Worm (Caenorhabditis elegans) whole organism, young adult: Measurements from ENCODE around the gene ida-1.

Source experiments
- D2030.7 ChIP-seq: fragments of 200-800 bp; sonication (Bioruptor generic); IDR thresholded peaks from 2 replicates; pipeline ENCODE4 v1.3.6; 2022; ENCODE audit warnings: missing genetic modification reagents, missing genetic modification characterization, missing compliant biosample characterization
- F23B12.7 ChIP-seq: sonication (generic microtip); optimal IDR thresholded peaks from 2 replicates; lab custom pipeline; 2017; ENCODE audit warnings: missing genetic modification characterization, mild to moderate bottlenecking, missing compliant biosample characterization, antibody characterized with exemption, moderate library complexity; ENCODE audit not compliant: insufficient read depth
- F33H1.4 ChIP-seq: fragments of 200-800 bp; sonication (Bioruptor generic); IDR thresholded peaks from 2 replicates; pipeline ENCODE4 v1.3.6; 2022; ENCODE audit warnings: missing genetic modification reagents, missing genetic modification characterization, missing compliant biosample characterization
- F37B4.10 ChIP-seq: fragments of 200-800 bp; sonication (Bioruptor generic); IDR thresholded peaks from 2 replicates; pipeline ENCODE4 v1.3.6; 2022; ENCODE audit warnings: missing genetic modification characterization, missing compliant biosample characterization
- F39B2.1 ChIP-seq: fragments of 200-800 bp; sonication (Bioruptor generic); IDR thresholded peaks from 2 replicates; pipeline ENCODE4 v1.3.6; 2022; ENCODE audit warnings: missing genetic modification reagents, missing genetic modification characterization, missing compliant biosample characterization
- F49E8.2 ChIP-seq: sonication (generic microtip); optimal IDR thresholded peaks from 3 replicates; lab custom pipeline; 2017; ENCODE audit warnings: missing genetic modification characterization, mild to moderate bottlenecking, missing compliant biosample characterization, antibody characterized with exemption, moderate library complexity; ENCODE audit not compliant: insufficient read depth
- K11D2.4 ChIP-seq: fragments of 200-800 bp; sonication (Bioruptor generic); IDR thresholded peaks from 2 replicates; pipeline ENCODE4 v1.3.6; 2022; ENCODE audit warnings: missing genetic modification reagents, missing genetic modification characterization, missing compliant biosample characterization
- T07F8.4 ChIP-seq: sonication (generic microtip); optimal IDR thresholded peaks from 2 replicates; lab custom pipeline; 2016; ENCODE audit warnings: mild to moderate bottlenecking, missing genetic modification characterization, moderate library complexity, missing compliant biosample characterization
- Y53F4B.3 ChIP-seq: fragments of 200-800 bp; sonication (Bioruptor generic); IDR thresholded peaks from 2 replicates; pipeline ENCODE4 v1.3.6; 2022; ENCODE audit warnings: missing genetic modification reagents, missing genetic modification characterization, missing compliant biosample characterization
- Y53G8AR.9 ChIP-seq: fragments of 200-800 bp; sonication (Bioruptor generic); conservative IDR thresholded peaks from 2 replicates; pipeline ENCODE4 v1.3.6; 2022; ENCODE audit warnings: missing genetic modification reagents, missing genetic modification characterization, missing compliant biosample characterization
- Y95B8A.8 ChIP-seq: fragments of 200-800 bp; sonication (Bioruptor generic); IDR thresholded peaks from 2 replicates; pipeline ENCODE4 v1.3.6; 2022; ENCODE audit warnings: missing genetic modification reagents, missing genetic modification characterization, missing compliant biosample characterization
- ZK185.1 ChIP-seq: sonication (generic microtip); optimal IDR thresholded peaks from 2 replicates; lab custom pipeline; 2016; ENCODE audit warnings: mild to moderate bottlenecking, missing genetic modification characterization, missing compliant biosample characterization; ENCODE audit not compliant: poor library complexity, severe bottlenecking
- ama-1 ChIP-seq, 3 experiments: fragments of 150-350 bp in 1 of 3; sonication (generic microtip) in 2 of 3; optimal IDR thresholded peaks; 2 replicates each; lab custom pipeline; 2014 to 2018; ENCODE audit warnings: missing biosample characterization in 2 of 3, missing genetic modification characterization in 2 of 3, missing genetic modification reagents in 2 of 3
- aptf-2 ChIP-seq: fragments of 200-800 bp; sonication (Bioruptor generic); conservative IDR thresholded peaks from 2 replicates; pipeline ENCODE4 v1.3.6; 2022; ENCODE audit warnings: missing genetic modification reagents, missing genetic modification characterization, missing compliant biosample characterization
- atf-7 ChIP-seq: sonication (generic microtip); optimal IDR thresholded peaks from 2 replicates; lab custom pipeline; 2017; ENCODE audit warnings: mild to moderate bottlenecking, missing genetic modification characterization, missing compliant biosample characterization
- athp-1 ChIP-seq: sonication (generic microtip); optimal IDR thresholded peaks from 2 replicates; lab custom pipeline; 2017; ENCODE audit warnings: mild to moderate bottlenecking, missing genetic modification characterization, missing compliant biosample characterization
- attf-3 ChIP-seq: fragments of 200-800 bp; sonication (Bioruptor generic); conservative IDR thresholded peaks from 2 replicates; pipeline ENCODE4 v1.3.6; 2022; ENCODE audit warnings: missing genetic modification reagents, missing genetic modification characterization, missing compliant biosample characterization
- cebp-1 ChIP-seq, 2 experiments: fragments of 200-800 bp in 1 of 2; sonication (Bioruptor generic) in 1 of 2; sonication (generic microtip) in 1 of 2; IDR thresholded peaks in 1 of 2; optimal IDR thresholded peaks in 1 of 2; 2 replicates each; pipeline versions ENCODE4 v1.3.6 to Lab custom; 2017 to 2022; ENCODE audit warnings: missing compliant biosample characterization in 2 of 2, missing genetic modification characterization in 2 of 2, mild to moderate bottlenecking in 1 of 2, missing genetic modification reagents in 1 of 2, moderate library complexity in 1 of 2
- dpl-1 ChIP-seq: fragments of 150-350 bp; optimal IDR thresholded peaks from 2 replicates; lab custom pipeline; 2014; ENCODE audit warnings: missing biosample characterization, missing genetic modification reagents, missing genetic modification characterization
- egl-18 ChIP-seq: fragments of 200-800 bp; sonication (Bioruptor generic); IDR thresholded peaks from 2 replicates; pipeline ENCODE4 v1.3.6; 2022; ENCODE audit warnings: missing genetic modification reagents, missing genetic modification characterization, missing compliant biosample characterization
- ekl-4 ChIP-seq: fragments of 200-800 bp; sonication (Bioruptor generic); IDR thresholded peaks from 2 replicates; pipeline ENCODE4 v1.3.6; 2022; ENCODE audit warnings: missing genetic modification reagents, missing genetic modification characterization, missing compliant biosample characterization
- gei-17 ChIP-seq: fragments of 200-800 bp; sonication (Bioruptor generic); optimal IDR thresholded peaks from 2 replicates; lab custom pipeline; 2018; ENCODE audit warnings: mild to moderate bottlenecking, missing genetic modification characterization, missing compliant biosample characterization
- hmg-1.2 ChIP-seq: fragments of 200-800 bp; sonication (Bioruptor generic); IDR thresholded peaks from 2 replicates; pipeline ENCODE4 v1.3.6; 2022; ENCODE audit warnings: missing genetic modification reagents, missing genetic modification characterization, missing compliant biosample characterization
- hmg-20 ChIP-seq: fragments of 200-800 bp; sonication (Bioruptor generic); IDR thresholded peaks from 2 replicates; pipeline ENCODE4 v1.3.6; 2022; ENCODE audit warnings: missing genetic modification reagents, missing genetic modification characterization, missing compliant biosample characterization
- lin-26 ChIP-seq: fragments of 200-800 bp; sonication (Bioruptor generic); IDR thresholded peaks from 2 replicates; pipeline ENCODE4 v1.3.6; 2022; ENCODE audit warnings: missing genetic modification reagents, missing genetic modification characterization, missing compliant biosample characterization
- lin-40 ChIP-seq: sonication (generic microtip); optimal IDR thresholded peaks from 2 replicates; lab custom pipeline; 2016; ENCODE audit warnings: missing genetic modification characterization, mild to moderate bottlenecking, missing compliant biosample characterization, missing genotype, missing genetic modification reagents
- lin-54 ChIP-seq: fragments of 200-800 bp; sonication (Bioruptor generic); optimal IDR thresholded peaks from 2 replicates; lab custom pipeline; 2018; ENCODE audit warnings: mild to moderate bottlenecking, missing genetic modification characterization, missing compliant biosample characterization
- lir-1 ChIP-seq: fragments of 200-800 bp; sonication (Bioruptor generic); conservative IDR thresholded peaks from 2 replicates; pipeline ENCODE4 v1.3.6; 2022; ENCODE audit warnings: missing genetic modification reagents, missing genetic modification characterization, missing compliant biosample characterization
- lsl-1 ChIP-seq: fragments of 200-800 bp; sonication (Bioruptor generic); optimal IDR thresholded peaks from 2 replicates; lab custom pipeline; 2018; ENCODE audit warnings: mild to moderate bottlenecking, missing genetic modification characterization, moderate library complexity, missing compliant biosample characterization
- madf-3 ChIP-seq: fragments of 200-800 bp; sonication (Bioruptor generic); IDR thresholded peaks from 2 replicates; pipeline ENCODE4 v1.3.6; 2022; ENCODE audit warnings: missing genetic modification reagents, missing genetic modification characterization, missing compliant biosample characterization
- mcd-1 ChIP-seq: fragments of 200-800 bp; sonication (Bioruptor generic); IDR thresholded peaks from 2 replicates; pipeline ENCODE4 v1.3.6; 2022; ENCODE audit warnings: missing genetic modification reagents, missing genetic modification characterization, missing compliant biosample characterization
- mes-4 ChIP-seq: sonication (generic microtip); optimal IDR thresholded peaks from 2 replicates; lab custom pipeline; 2016; ENCODE audit warnings: missing genotype, missing genetic modification characterization, missing compliant biosample characterization
- nhr-179 ChIP-seq: sonication (generic microtip); optimal IDR thresholded peaks from 2 replicates; lab custom pipeline; 2016; ENCODE audit warnings: mild to moderate bottlenecking, missing genetic modification characterization, missing compliant biosample characterization
- rcor-1 ChIP-seq: fragments of 200-800 bp; sonication (Bioruptor generic); IDR thresholded peaks from 2 replicates; pipeline ENCODE4 v1.3.6; 2022; ENCODE audit warnings: missing genetic modification reagents, missing genetic modification characterization, missing compliant biosample characterization
- repo-1 ChIP-seq: sonication (generic microtip); optimal IDR thresholded peaks from 2 replicates; lab custom pipeline; 2017; ENCODE audit warnings: mild to moderate bottlenecking, missing genetic modification characterization, missing compliant biosample characterization
- snpc-1.3 ChIP-seq: sonication (generic microtip); optimal IDR thresholded peaks from 2 replicates; lab custom pipeline; 2017; ENCODE audit warnings: missing genetic modification characterization, mild to moderate bottlenecking, missing compliant biosample characterization, antibody characterized with exemption, moderate library complexity, missing genotype, missing genetic modification reagents; ENCODE audit not compliant: insufficient read depth
- snpc-3.4 ChIP-seq: sonication (generic microtip); optimal IDR thresholded peaks from 2 replicates; lab custom pipeline; 2017; ENCODE audit warnings: missing genetic modification characterization, mild to moderate bottlenecking, missing compliant biosample characterization, antibody characterized with exemption, moderate library complexity, missing genotype, missing genetic modification reagents
- snpc-4 ChIP-seq, 5 experiments: fragments of 150-350 bp in 1 of 5; sonication (generic microtip) in 4 of 5; optimal IDR thresholded peaks; 2 replicates each; lab custom pipeline; 2014 to 2018; ENCODE audit warnings: missing genetic modification characterization in 5 of 5, missing biosample characterization in 3 of 5, antibody characterized with exemption in 2 of 5, mild to moderate bottlenecking in 2 of 5, missing compliant biosample characterization in 2 of 5, missing genotype in 2 of 5, moderate library complexity in 2 of 5, missing genetic modification reagents in 1 of 5
- somi-1 ChIP-seq: fragments of 200-800 bp; sonication (Bioruptor generic); optimal IDR thresholded peaks from 2 replicates; lab custom pipeline; 2018; ENCODE audit warnings: mild to moderate bottlenecking, missing genetic modification characterization, missing compliant biosample characterization
- tlf-1 ChIP-seq: fragments of 200-800 bp; sonication (Bioruptor generic); optimal IDR thresholded peaks from 2 replicates; lab custom pipeline; 2018; ENCODE audit warnings: mild to moderate bottlenecking, missing genetic modification characterization, missing compliant biosample characterization
- unc-130 ChIP-seq: sonication (generic microtip); optimal IDR thresholded peaks from 2 replicates; lab custom pipeline; 2016; ENCODE audit warnings: missing genetic modification reagents, missing genetic modification characterization, missing compliant biosample characterization
- xnd-1 ChIP-seq: sonication (generic microtip); optimal IDR thresholded peaks from 2 replicates; lab custom pipeline; 2016; ENCODE audit warnings: missing genotype, missing genetic modification reagents, missing genetic modification characterization, missing compliant biosample characterization
- zfh-2 ChIP-seq: fragments of 200-800 bp; sonication (Bioruptor generic); conservative IDR thresholded peaks from 2 replicates; pipeline ENCODE4 v1.3.6; 2022; ENCODE audit warnings: missing genetic modification reagents, missing genetic modification characterization, missing compliant biosample characterization
- ztf-18 ChIP-seq: sonication (generic microtip); optimal IDR thresholded peaks from 2 replicates; lab custom pipeline; 2016; ENCODE audit warnings: missing genotype, mild to moderate bottlenecking, missing genetic modification characterization, missing compliant biosample characterization
- ztf-3 ChIP-seq: fragments of 200-800 bp; sonication (Bioruptor generic); optimal IDR thresholded peaks from 2 replicates; lab custom pipeline; 2018; ENCODE audit warnings: mild to moderate bottlenecking, missing genetic modification characterization, missing compliant biosample characterization

The ida-1 gene

ce11 chrIII:5706077-5706627, 49.2 kb upstream of the ida-1 start, which contains the start of gene rpl-23 (continued):
- TF ChIP-seq ekl-4 (GFP tag; lab: Robert Waterston, UW), result peak; percentile 67; the same call in 1 of the 2 replicates
- TF ChIP-seq lin-26 (GFP tag; lab: Robert Waterston, UW), result no peak
- no peak for TF ChIP-seq nhr-179 (tag; lab: Kevin White, UChicago)
- TF ChIP-seq K11D2.4 (GFP tag; lab: Robert Waterston, UW), result peak; percentile 35; the same call in 1 of the 2 replicates
- TF ChIP-seq unc-130 (GFP tag; lab: Kevin White, UChicago), result no peak
- TF ChIP-seq Y53F4B.3 (GFP tag; lab: Robert Waterston, UW), result no peak
- TF ChIP-seq somi-1, result no peak
- TF ChIP-seq F33H1.4 (GFP tag; lab: Robert Waterston, UW), result peak; percentile 98
- TF ChIP-seq F39B2.1 (GFP tag; lab: Robert Waterston, UW), result no peak
- TF ChIP-seq cebp-1 (GFP tag; IDR thresholded peaks at IDR 0.05; lab: Robert Waterston, UW), result no peak; the same call in 1 of the 2 replicates
- peak; percentile 68 for TF ChIP-seq cebp-1 (tag; optimal IDR thresholded peaks at IDR 0.05; lab: Kevin White, UChicago)
- TF ChIP-seq Y53G8AR.9 (GFP tag; lab: Robert Waterston, UW), result peak; percentile 85
- no peak for TF ChIP-seq F37B4.10 (GFP tag; lab: Robert Waterston, UW)
- TF ChIP-seq lsl-1 (GFP tag; lab: Kevin White, UChicago), result peak; percentile 62
- TF ChIP-seq mes-4, result no peak
- peak; percentile 81 for TF ChIP-seq ZK185.1
- peak; percentile 78 for TF ChIP-seq snpc-1.3 (tag; lab: Kevin White, UChicago)
- TF ChIP-seq lin-40 (tag; lab: Kevin White, UChicago), result peak; percentile 71
- TF ChIP-seq repo-1, result no peak
- TF ChIP-seq snpc-3.4 (tag; lab: Kevin White, UChicago), result peak; percentile 87
- TF ChIP-seq F23B12.7 (tag; lab: Kevin White, UChicago), result peak; percentile 92
- TF ChIP-seq lir-1 (GFP tag; lab: Robert Waterston, UW), result 0 out of 2 replicates have a peak, but pooled peaks have one; percentile 16
- TF ChIP-seq ztf-18 (tag; lab: Kevin White, UChicago), result peak; percentile 40
- peak; percentile 68 for TF ChIP-seq dpl-1 (GFP tag; lab: Kevin White, UChicago)
- peak; percentile 86 for TF ChIP-seq madf-3 (GFP tag; lab: Robert Waterston, UW)
- no peak for TF ChIP-seq gei-17 (GFP tag; lab: Kevin White, UChicago)
- TF ChIP-seq T07F8.4, result no peak
- TF ChIP-seq ztf-3 (GFP tag; lab: Kevin White, UChicago), result no peak
- TF ChIP-seq D2030.7 (GFP tag; lab: Robert Waterston, UW), result peak; percentile 77
- TF ChIP-seq mcd-1 (GFP tag; lab: Robert Waterston, UW), result peak; percentile 73
- TF ChIP-seq lin-54 (GFP tag; lab: Kevin White, UChicago), result peak; percentile 74
- TF ChIP-seq attf-3 (GFP tag; lab: Robert Waterston, UW), result peak; percentile 57
- TF ChIP-seq hmg-20, result no peak
- peak; percentile 69 for TF ChIP-seq rcor-1 (GFP tag; lab: Robert Waterston, UW)
- 0 out of 2 replicates have a peak, but pooled peaks have one; percentile 48 for TF ChIP-seq aptf-2 (GFP tag; lab: Robert Waterston, UW)
- peak; percentile 87 for TF ChIP-seq hmg-1.2 (GFP tag; lab: Robert Waterston, UW)
- peak; percentile 74; the same call in 1 of the 2 replicates for TF ChIP-seq Y95B8A.8 (GFP tag; lab: Robert Waterston, UW)
- TF ChIP-seq athp-1, result peak; percentile 81
- TF ChIP-seq zfh-2 (GFP tag; lab: Robert Waterston, UW), result no peak
- TF ChIP-seq atf-7 (tag; lab: Kevin White, UChicago), result no peak
- TF ChIP-seq tlf-1 (GFP tag; lab: Kevin White, UChicago), result peak; percentile 67
- TF ChIP-seq snpc-4 (GFP tag; optimal IDR thresholded peaks at IDR 0.05; lab: Kevin White, UChicago), result peak; percentile 57
- TF ChIP-seq snpc-4 (tag; optimal IDR thresholded peaks at IDR 0.05; lab: Kevin White, UChicago), result peak; percentile 32 to 85 (median 59)
- TF ChIP-seq xnd-1, result peak; percentile 10
- TF ChIP-seq ama-1 (optimal IDR thresholded peaks at IDR 0.05; lab: Kevin White, UChicago), result no peak
- TF ChIP-seq ama-1 (GFP tag; optimal IDR thresholded peaks at IDR 0.05; lab: Kevin White, UChicago), result peak in 1 of 2 experiments; percentile 19
- peak; percentile 82 for TF ChIP-seq F49E8.2
- no peak for TF ChIP-seq egl-18 (GFP tag; lab: Robert Waterston, UW)
